Fruit fly (Drosophila melanogaster): Measurements from ENCODE around the gene CG5421.
A peak's percentile ranks its signal among the peaks of the same experiment; 100 is the strongest.

Gene CG5421

dm6 chr2L:12424555-12424954, 23.4 kb downstream of the CG5421 start, which contains the start of gene Fam92 (continued):
- TF ChIP-seq Dp (GFP tag; optimal IDR thresholded peaks at IDR 0.05) (peak; percentile 37), CG6854 (GFP tag; optimal IDR thresholded peaks at IDR 0.05) (no peak), CG7786 (GFP tag; optimal IDR thresholded peaks at IDR 0.05) (no peak), Mad (GFP tag; optimal IDR thresholded peaks at IDR 0.05) (peak; percentile 7), CG10979 (tag; optimal IDR thresholded peaks at IDR 0.05) (peak; percentile 56), CG15514 (GFP tag; optimal IDR thresholded peaks at IDR 0.05) (peak; percentile 35), CG2199 (GFP tag; IDR thresholded peaks at IDR 0.05) (0 out of 3 replicates have a peak, but pooled peaks have one; percentile 39), emc (GFP tag; optimal IDR thresholded peaks at IDR 0.05) (no peak), CG30403 (GFP tag; optimal IDR thresholded peaks at IDR 0.05) (peak; percentile 60), lab (GFP tag; optimal IDR thresholded peaks at IDR 0.05) (peak; percentile 56), Dbx (GFP tag; IDR thresholded peaks at IDR 0.05) (0 out of 3 replicates have a peak, but pooled peaks have one; percentile 13), en (GFP tag; optimal IDR thresholded peaks at IDR 0.05) (peak; percentile 39), ind (GFP tag; optimal IDR thresholded peaks at IDR 0.05) (peak; percentile 36), zfh1 (GFP tag; IDR thresholded peaks at IDR 0.05) (no peak; the same call in 2 of the 3 replicates), zf30C (GFP tag; optimal IDR thresholded peaks at IDR 0.05) (no peak), CG10654 (GFP tag; optimal IDR thresholded peaks at IDR 0.05) (no peak), CG10147 (GFP tag; optimal IDR thresholded peaks at IDR 0.05) (peak; percentile 25), pros (GFP tag; optimal IDR thresholded peaks at IDR 0.05) (no peak), gsb-n (tag; optimal IDR thresholded peaks at IDR 0.05) (peak; percentile 48), CG4617 (GFP tag; optimal IDR thresholded peaks at IDR 0.05; ENCODE audit: borderline replicate concordance) (peak; percentile 2), amos (GFP tag; IDR thresholded peaks at IDR 0.05; ENCODE audit: partially characterized antibody) (peak; percentile 27; the same call in 1 of the 2 replicates), CG1603 (tag; optimal IDR thresholded peaks at IDR 0.05) (peak; percentile 70), bab2 (GFP tag; optimal IDR thresholded peaks at IDR 0.05) (peak; percentile 42), CTCF (GFP tag; optimal IDR thresholded peaks at IDR 0.05) (peak; percentile 99), Hmr (GFP tag; optimal IDR thresholded peaks at IDR 0.05) (peak; percentile 48), HmgZ (tag; optimal IDR thresholded peaks at IDR 0.05) (peak; percentile 51), CG11085 (GFP tag; IDR thresholded peaks at IDR 0.05) (peak; percentile 11; the same call in 1 of the 2 replicates), Stat92E (GFP tag; optimal IDR thresholded peaks at IDR 0.05) (peak in 1 of 3 experiments; percentile 2), jumu (GFP tag; optimal IDR thresholded peaks at IDR 0.05) (peak; percentile 26), CG33213 (GFP tag; optimal IDR thresholded peaks at IDR 0.05) (peak; percentile 47), dmrt99B (tag; optimal IDR thresholded peaks at IDR 0.05) (peak; percentile 11), Vsx1 (GFP tag; optimal IDR thresholded peaks at IDR 0.05) (no peak), HmgD (GFP tag; optimal IDR thresholded peaks at IDR 0.05) (peak; percentile 0), CG10267 (tag; optimal IDR thresholded peaks at IDR 0.05) (peak; percentile 65), Nf-YC (tag; optimal IDR thresholded peaks at IDR 0.05) (peak; percentile 40), CG42726 (GFP tag; IDR thresholded peaks at IDR 0.05; ENCODE audit: partially characterized antibody) (0 out of 2 replicates have a peak, but pooled peaks have one; percentile 27), Hr39 (optimal IDR thresholded peaks at IDR 0.05) (no peak), trem (tag; optimal IDR thresholded peaks at IDR 0.05) (peak; percentile 63), mam (GFP tag; optimal IDR thresholded peaks at IDR 0.05) (peak; percentile 46), fd3F (GFP tag; optimal IDR thresholded peaks at IDR 0.05) (peak; percentile 27), Sox102F (GFP tag; optimal IDR thresholded peaks at IDR 0.05) (peak; percentile 57), sens-2 (GFP tag; IDR thresholded peaks at IDR 0.05) (peak; percentile 41), cg (GFP tag; optimal IDR thresholded peaks at IDR 0.05) (no peak), CG10543 (GFP tag; optimal IDR thresholded peaks at IDR 0.05) (no peak), Atf-2 (GFP tag; optimal IDR thresholded peaks at IDR 0.05) (peak; percentile 24), CG1602 (GFP tag; optimal IDR thresholded peaks at IDR 0.05) (peak; percentile 38), YL-1 (GFP tag; optimal IDR thresholded peaks at IDR 0.05) (peak; percentile 14), dmrt11E (tag; optimal IDR thresholded peaks at IDR 0.05) (peak; percentile 34), CG17829 (tag; optimal IDR thresholded peaks at IDR 0.05) (peak; percentile 78), NFAT (GFP tag; IDR thresholded peaks at IDR 0.05) (peak; percentile 82)

All from whole organism, embryonic.